Worm (Caenorhabditis elegans): ENCODE data around the gene F52E10.4.

F52E10.4 gene

DNA sequence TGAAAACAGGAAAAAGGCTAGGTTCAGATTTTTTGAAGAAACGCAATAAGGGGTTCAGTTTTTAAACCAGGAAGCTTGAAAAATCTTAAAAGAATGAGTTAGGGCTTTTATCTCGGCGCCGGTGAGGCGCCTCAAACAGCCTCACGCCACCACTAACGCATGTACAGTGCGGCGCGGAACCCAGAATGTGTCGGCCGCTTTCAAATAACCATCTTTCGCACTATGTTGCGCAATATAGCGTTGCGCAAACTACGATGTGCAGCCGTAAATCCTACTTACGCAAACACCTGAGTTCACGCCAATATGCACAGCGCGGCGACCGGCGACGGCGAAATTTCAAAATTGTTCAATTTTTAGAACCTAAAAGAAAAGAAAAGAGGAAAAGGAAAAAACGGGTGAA lies 3.2 kb downstream of the F52E10.4 start:
- TF ChIP-seq tbx-37 (GFP tag; conservative IDR thresholded peaks at IDR 0.05) (no peak), flt-1 (GFP tag; IDR thresholded peaks at IDR 0.05) (no peak)

DNA sequence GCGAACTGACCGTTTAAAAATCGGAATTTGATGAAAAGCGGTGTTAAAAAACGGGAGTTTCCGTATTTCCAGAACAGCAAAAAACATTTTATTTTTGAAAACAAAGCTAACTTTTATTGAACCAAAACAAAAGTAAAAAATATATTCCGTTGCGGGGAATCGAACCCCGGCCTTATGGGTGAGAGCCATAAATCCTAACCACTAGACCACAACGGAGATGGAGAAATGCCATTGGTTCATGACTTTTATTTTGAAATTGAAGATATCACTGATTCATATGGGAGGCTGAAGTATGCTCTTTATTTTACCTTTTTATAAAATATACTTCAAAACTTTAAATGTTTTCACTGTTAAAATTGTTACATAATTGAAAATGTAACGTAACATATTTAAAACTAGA lies 7.7 kb downstream of the F52E10.4 start:
- TF ChIP-seq aly-1 (tag; optimal IDR thresholded peaks at IDR 0.05) (no peak), ceh-36 (tag; optimal IDR thresholded peaks at IDR 0.05) (no peak), ets-7 (tag; optimal IDR thresholded peaks at IDR 0.05) (no peak)

- TF ChIP-seq tbx-11 (GFP tag; IDR thresholded peaks at IDR 0.05) (no peak), tbx-37 (GFP tag; conservative IDR thresholded peaks at IDR 0.05) (no peak), aly-1 (tag; optimal IDR thresholded peaks at IDR 0.05) (no peak), sea-1 (GFP tag; conservative IDR thresholded peaks at IDR 0.05) (no peak), F13C5.2 (tag; optimal IDR thresholded peaks at IDR 0.05) (no peak)
Measured at ce11 chrX:16283103-16283502, 9.7 kb downstream of the F52E10.4 start, which contains the start of gene F52E10.2. Gene F52E10.2 (minus strand): TSS chrX:16283203.

- TF ChIP-seq aly-1 (tag; optimal IDR thresholded peaks at IDR 0.05) (no peak), hmg-4 (GFP tag; optimal IDR thresholded peaks at IDR 0.05) (no peak), F13C5.2 (tag; optimal IDR thresholded peaks at IDR 0.05) (peak; percentile 48), hmbx-1 (tag; optimal IDR thresholded peaks at IDR 0.05) (no peak), scrt-1 (GFP tag; IDR thresholded peaks at IDR 0.05) (no peak)
Measured at ce11 chrX:16275255-16275813, 17.5 kb downstream of the F52E10.4 start, which contains the start of gene sdc-1. Gene sdc-1 (plus strand): TSS chrX:16275763.

- peak; percentile 71 for TF ChIP-seq pes-1 (GFP tag; IDR thresholded peaks at IDR 0.05)
- peak; percentile 34 for TF ChIP-seq hnd-1 (tag; optimal IDR thresholded peaks at IDR 0.05)
- TF ChIP-seq tbx-11 (GFP tag; IDR thresholded peaks at IDR 0.05) = peak; percentile 66; the same call in 1 of the 2 replicates
- 0 out of 2 replicates have a peak, but pooled peaks have one; percentile 55 for TF ChIP-seq flt-1 (GFP tag; IDR thresholded peaks at IDR 0.05)
- no peak for TF ChIP-seq ets-7 (tag; optimal IDR thresholded peaks at IDR 0.05)
- peak; percentile 38; the same call in 1 of the 2 replicates for TF ChIP-seq tbx-37 (GFP tag; conservative IDR thresholded peaks at IDR 0.05)
Measured at ce11 chrX:16271147-16271546, 21.7 kb downstream of the F52E10.4 start.

DNA sequence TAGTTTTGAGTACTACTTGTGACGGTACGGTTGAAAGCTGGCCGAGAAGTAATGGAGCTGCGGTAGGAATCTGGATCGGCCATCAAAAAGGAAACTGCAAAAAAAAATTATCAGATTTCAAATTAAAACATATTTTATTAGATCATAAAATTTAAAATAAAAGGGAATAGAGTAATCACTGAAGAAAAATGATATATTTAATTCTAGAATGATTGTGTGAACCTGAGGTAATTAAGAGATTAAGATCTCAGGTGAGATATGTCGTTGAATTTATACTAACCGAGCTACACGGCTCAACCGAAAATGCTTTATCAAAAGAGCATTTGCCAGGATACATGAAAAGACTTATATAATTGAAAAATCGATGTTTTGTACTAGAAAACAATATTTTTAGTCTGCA lies 22.9 kb downstream of the F52E10.4 start, which contains the start of gene ifa-3:
TSS of gene ifa-3 (minus strand) at position 101 of the 400 bp plus-strand sequence.
- no peak for TF ChIP-seq aly-1 (tag; optimal IDR thresholded peaks at IDR 0.05)
- no peak for TF ChIP-seq ceh-36 (tag; optimal IDR thresholded peaks at IDR 0.05)

DNA sequence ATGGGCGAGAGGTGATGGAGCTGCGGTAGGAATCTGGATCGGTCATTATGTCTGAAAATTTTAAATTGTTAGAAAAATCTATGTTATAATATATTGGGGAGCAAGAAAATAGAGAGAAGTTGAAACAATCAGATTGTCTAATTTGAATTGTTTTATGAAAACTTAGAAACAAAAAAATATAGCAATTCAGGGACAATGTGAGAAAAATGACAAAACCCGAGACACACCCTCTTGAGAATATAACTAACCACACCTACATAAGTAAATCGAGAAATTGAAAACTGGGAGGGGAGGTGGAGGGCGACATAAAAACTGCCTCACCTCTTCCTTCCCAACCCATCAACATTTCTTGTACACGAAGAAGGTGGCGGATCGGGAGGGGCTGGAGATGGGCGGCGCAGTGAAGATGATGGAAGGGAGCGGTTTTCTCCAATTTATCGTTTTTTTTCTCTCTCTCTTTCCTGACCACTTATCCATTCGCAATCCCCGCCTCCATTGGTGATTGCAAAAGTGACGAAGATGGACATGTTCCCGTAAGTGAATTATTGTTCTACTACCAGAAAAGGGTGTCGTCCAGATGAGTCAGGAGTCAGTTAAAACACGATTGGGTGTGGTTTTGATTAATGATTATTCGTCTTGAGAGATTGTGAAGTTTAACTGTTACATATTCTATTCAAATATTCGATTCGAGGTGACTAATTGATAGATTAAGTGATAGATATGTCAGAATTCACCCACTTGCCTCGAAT lies 27.0 kb downstream of the F52E10.4 start, which contains the start of gene mua-6:
TSS of gene mua-6 (minus strand) at position 51 of the 749 bp plus-strand sequence.
- no peak for TF ChIP-seq hnd-1 (tag; optimal IDR thresholded peaks at IDR 0.05)

- TF ChIP-seq ceh-13 (GFP tag; optimal IDR thresholded peaks at IDR 0.05) (no peak), tbx-11 (GFP tag; IDR thresholded peaks at IDR 0.05) (no peak), hmbx-1 (tag; optimal IDR thresholded peaks at IDR 0.05) (no peak), tbx-37 (GFP tag; conservative IDR thresholded peaks at IDR 0.05) (no peak), tra-4 (tag; optimal IDR thresholded peaks at IDR 0.05) (no peak), ets-7 (tag; optimal IDR thresholded peaks at IDR 0.05) (no peak), ama-1 (optimal IDR thresholded peaks at IDR 0.05) (no peak), sea-1 (GFP tag; conservative IDR thresholded peaks at IDR 0.05) (no peak), aly-1 (tag; optimal IDR thresholded peaks at IDR 0.05) (no peak), F13C5.2 (tag; optimal IDR thresholded peaks at IDR 0.05) (no peak)
Measured at ce11 chrX:16263287-16263686, 29.5 kb downstream of the F52E10.4 start.

- TF ChIP-seq scrt-1 (GFP tag; IDR thresholded peaks at IDR 0.05) (no peak), aly-1 (tag; optimal IDR thresholded peaks at IDR 0.05) (no peak), tra-4 (tag; optimal IDR thresholded peaks at IDR 0.05) (no peak), F13C5.2 (tag; optimal IDR thresholded peaks at IDR 0.05) (no peak), sea-1 (GFP tag; conservative IDR thresholded peaks at IDR 0.05) (no peak), hmg-4 (GFP tag; optimal IDR thresholded peaks at IDR 0.05) (no peak), B0310.2 (tag; optimal IDR thresholded peaks at IDR 0.05) (no peak), pes-1 (GFP tag; IDR thresholded peaks at IDR 0.05) (no peak), tbx-11 (GFP tag; IDR thresholded peaks at IDR 0.05) (no peak)
Measured at ce11 chrX:16261993-16262392, 30.8 kb downstream of the F52E10.4 start, which contains the start of gene sgk-1. Gene sgk-1 (minus strand): TSS chrX:16262122.

Data from whole organism, early embryonic.